Fruit fly (Drosophila melanogaster) whole organism, embryonic: Measurements from ENCODE around the gene Mis12.

Experiments
- Adf1 ChIP-seq: fragments of 200-800 bp; sonication (Bioruptor generic); IDR thresholded peaks from 2 replicates; pipeline ENCODE4 v1.3.6; 2022; ENCODE audit warnings: missing biosample characterization, missing genetic modification characterization
- Atf6 ChIP-seq: fragments of 200-800 bp; sonication (Bioruptor generic); IDR thresholded peaks from 2 replicates; pipeline ENCODE4 v1.3.6; 2022; ENCODE audit warnings: missing biosample characterization, missing genetic modification characterization
- CG10147 ChIP-seq: fragments of 200-800 bp; sonication (Bioruptor generic); optimal IDR thresholded peaks from 2 replicates; lab custom pipeline; 2019; ENCODE audit warnings: missing biosample characterization, mild to moderate bottlenecking, missing genetic modification characterization, moderate library complexity
- CG10321 ChIP-seq: fragments of 200-800 bp; sonication (Bioruptor generic); IDR thresholded peaks from 2 replicates; pipeline ENCODE4 v1.3.6; 2022; ENCODE audit warnings: missing biosample characterization, missing genetic modification characterization
- CG10543 ChIP-seq: fragments of 200-800 bp; sonication (Bioruptor generic); optimal IDR thresholded peaks from 3 replicates; lab custom pipeline; 2017; ENCODE audit warnings: missing biosample characterization, mild to moderate bottlenecking, missing genetic modification characterization, moderate library complexity
- CG13287 ChIP-seq: fragments of 200-800 bp; sonication (Bioruptor generic); IDR thresholded peaks from 2 replicates; pipeline ENCODE4 v1.3.6; 2022; ENCODE audit warnings: missing biosample characterization, missing genetic modification characterization; ENCODE audit not compliant: partially characterized antibody
- CG14667 ChIP-seq: fragments of 200-800 bp; sonication (Bioruptor generic); IDR thresholded peaks from 2 replicates; pipeline ENCODE4 v1.3.6; 2022; ENCODE audit warnings: missing biosample characterization, missing genetic modification characterization
- CG15479 ChIP-seq: fragments of 200-800 bp; sonication (Bioruptor generic); optimal IDR thresholded peaks from 3 replicates; lab custom pipeline; 2019; ENCODE audit warnings: missing biosample characterization, mild to moderate bottlenecking, missing genetic modification characterization, moderate library complexity
- CG3065 ChIP-seq: fragments of 200-800 bp; sonication (Bioruptor generic); optimal IDR thresholded peaks from 2 replicates; lab custom pipeline; 2016; ENCODE audit warnings: missing biosample characterization, missing genetic modification characterization
- CG34422 ChIP-seq: fragments of 200-800 bp; sonication (Bioruptor generic); IDR thresholded peaks from 3 replicates; pipeline ENCODE4 v1.3.6; 2022; ENCODE audit warnings: missing biosample characterization, missing genetic modification characterization
- CG6854 ChIP-seq: fragments of 200-800 bp; sonication (Bioruptor generic); optimal IDR thresholded peaks from 3 replicates; lab custom pipeline; 2017; ENCODE audit warnings: missing biosample characterization, mild to moderate bottlenecking, missing genetic modification characterization
- CG7372 ChIP-seq: fragments of 200-800 bp; sonication (Bioruptor generic); IDR thresholded peaks from 2 replicates; pipeline ENCODE4 v1.3.6; 2022; ENCODE audit warnings: missing biosample characterization, missing genetic modification characterization
- Dll ChIP-seq: fragments of 200-800 bp; sonication (Bioruptor generic); IDR thresholded peaks from 4 replicates; pipeline ENCODE4 v1.3.6; 2022; ENCODE audit warnings: missing biosample characterization, missing genetic modification characterization; ENCODE audit not compliant: partially characterized antibody
- Doc2 ChIP-seq: fragments of 200-800 bp; sonication (Bioruptor generic); IDR thresholded peaks from 2 replicates; pipeline ENCODE4 v1.3.6; 2022; ENCODE audit warnings: missing biosample characterization, missing genetic modification characterization
- E2f1 ChIP-seq: fragments of 200-800 bp; sonication (Bioruptor generic); IDR thresholded peaks from 2 replicates; pipeline ENCODE4 v1.3.6; 2022; ENCODE audit warnings: missing biosample characterization, missing genetic modification characterization
- HHEX ChIP-seq: fragments of 200-800 bp; sonication (Bioruptor generic); optimal IDR thresholded peaks from 3 replicates; lab custom pipeline; 2017; ENCODE audit warnings: missing biosample characterization, mild to moderate bottlenecking, missing genetic modification characterization, missing genetic modification reagents
- Hand ChIP-seq: fragments of 200-800 bp; sonication (Bioruptor generic); optimal IDR thresholded peaks from 2 replicates; lab custom pipeline; 2017; ENCODE audit warnings: mild to moderate bottlenecking, missing biosample characterization, missing genetic modification reagents, missing genetic modification characterization
- Jarid2 ChIP-seq: fragments of 200-800 bp; sonication (Bioruptor generic); optimal IDR thresholded peaks from 3 replicates; lab custom pipeline; 2017; ENCODE audit warnings: mild to moderate bottlenecking, missing biosample characterization, missing genetic modification reagents, missing genetic modification characterization
- Trl ChIP-seq, 3 experiments: fragments of >200 bp in 2 of 3; fragments of 200-800 bp in 1 of 3; sonication (Bioruptor generic) in 1 of 3; optimal IDR thresholded peaks; 2 replicates in 1 of 3; 3 replicates in 2 of 3; lab custom pipeline; 2016 to 2017; ENCODE audit warnings: missing biosample characterization in 1 of 3, missing genetic modification characterization in 1 of 3
- Vsx1 ChIP-seq: fragments of 200-800 bp; sonication (Bioruptor generic); optimal IDR thresholded peaks from 2 replicates; lab custom pipeline; 2017; ENCODE audit warnings: missing biosample characterization, mild to moderate bottlenecking, missing genetic modification characterization, missing genetic modification reagents
- YL-1 ChIP-seq: fragments of 200-800 bp; sonication (Bioruptor generic); optimal IDR thresholded peaks from 3 replicates; lab custom pipeline; 2017; ENCODE audit warnings: missing biosample characterization, mild to moderate bottlenecking, missing genetic modification characterization
- aop ChIP-seq: fragments of 200-800 bp; sonication (Bioruptor generic); IDR thresholded peaks from 2 replicates; pipeline ENCODE4 v1.3.6; 2022; ENCODE audit warnings: missing biosample characterization, missing genetic modification characterization
- bab2 ChIP-seq: fragments of 200-800 bp; sonication (Bioruptor generic); optimal IDR thresholded peaks from 2 replicates; lab custom pipeline; 2016; ENCODE audit warnings: missing biosample characterization, missing genetic modification characterization
- bowl ChIP-seq: fragments of 200-800 bp; sonication (Bioruptor generic); IDR thresholded peaks from 2 replicates; pipeline ENCODE4 v1.3.6; 2022; ENCODE audit warnings: missing biosample characterization, missing genetic modification characterization
- cg ChIP-seq: fragments of 200-800 bp; sonication (Bioruptor generic); optimal IDR thresholded peaks from 3 replicates; lab custom pipeline; 2019; ENCODE audit warnings: missing biosample characterization, mild to moderate bottlenecking, missing genetic modification characterization, moderate library complexity
- chinmo ChIP-seq: fragments of 200-800 bp; sonication (Bioruptor generic); IDR thresholded peaks from 4 replicates; pipeline ENCODE4 v1.3.6; 2022; ENCODE audit warnings: missing biosample characterization, missing genetic modification characterization; ENCODE audit not compliant: partially characterized antibody
- chm ChIP-seq: fragments of 200-800 bp; sonication (Bioruptor generic); IDR thresholded peaks from 2 replicates; pipeline ENCODE4 v1.3.6; 2022; ENCODE audit warnings: missing biosample characterization, missing genetic modification characterization
- ci ChIP-seq: fragments of 200-800 bp; sonication (Bioruptor generic); IDR thresholded peaks from 3 replicates; pipeline ENCODE4 v1.3.6; 2022; ENCODE audit warnings: missing biosample characterization, missing genetic modification characterization
- crol ChIP-seq: fragments of 200-800 bp; sonication (Bioruptor generic); IDR thresholded peaks from 2 replicates; pipeline ENCODE4 v1.3.6; 2022; ENCODE audit warnings: missing biosample characterization, missing genetic modification characterization
- dysf ChIP-seq: fragments of 200-800 bp; sonication (Bioruptor generic); IDR thresholded peaks from 3 replicates; pipeline ENCODE4 v1.3.6; 2022; ENCODE audit warnings: missing biosample characterization, missing genetic modification characterization
- gem ChIP-seq: fragments of 200-800 bp; sonication (Bioruptor generic); optimal IDR thresholded peaks from 2 replicates; lab custom pipeline; 2019; ENCODE audit warnings: missing biosample characterization, mild to moderate bottlenecking, missing genetic modification characterization, moderate library complexity
- gfzf ChIP-seq: fragments of 200-800 bp; sonication (Bioruptor generic); optimal IDR thresholded peaks from 2 replicates; lab custom pipeline; 2016; ENCODE audit warnings: missing biosample characterization, mild to moderate bottlenecking, missing genetic modification characterization, moderate library complexity
- kah ChIP-seq: fragments of 200-800 bp; sonication (Bioruptor generic); optimal IDR thresholded peaks from 2 replicates; lab custom pipeline; 2018; ENCODE audit warnings: missing biosample characterization, mild to moderate bottlenecking, missing genetic modification characterization
- ken ChIP-seq: fragments of 200-800 bp; sonication (Bioruptor generic); IDR thresholded peaks from 3 replicates; pipeline ENCODE4 v1.3.6; 2022; ENCODE audit warnings: missing biosample characterization, missing genetic modification characterization
- lab ChIP-seq: fragments of 200-800 bp; sonication (Bioruptor generic); optimal IDR thresholded peaks from 3 replicates; lab custom pipeline; 2017; ENCODE audit warnings: missing biosample characterization, missing genetic modification characterization, mild to moderate bottlenecking, moderate library complexity, missing genetic modification reagents
- lmd ChIP-seq: fragments of 200-800 bp; sonication (Bioruptor generic); IDR thresholded peaks from 2 replicates; pipeline ENCODE4 v1.3.6; 2022; ENCODE audit warnings: missing biosample characterization, missing genetic modification characterization
- org-1 ChIP-seq: fragments of 200-800 bp; sonication (Bioruptor generic); optimal IDR thresholded peaks from 2 replicates; lab custom pipeline; 2017; ENCODE audit warnings: missing biosample characterization, missing genetic modification characterization
- pan ChIP-seq, 4 experiments: fragments of >200 bp in 3 of 4; fragments of 200-800 bp in 1 of 4; sonication (Bioruptor generic) in 1 of 4; optimal IDR thresholded peaks in 3 of 4; IDR thresholded peaks in 1 of 4; 2 replicates each; pipeline versions ENCODE4 v1.3.6 to Lab custom; 2017 to 2022; ENCODE audit warnings: missing biosample characterization in 2 of 4, missing genetic modification characterization in 2 of 4, mixed read lengths in 1 of 4
- rib ChIP-seq: fragments of 200-800 bp; sonication (Bioruptor generic); IDR thresholded peaks from 2 replicates; pipeline ENCODE4 v1.3.6; 2022; ENCODE audit warnings: missing biosample characterization, missing genetic modification characterization
- scrt ChIP-seq: fragments of 200-800 bp; sonication (Bioruptor generic); optimal IDR thresholded peaks from 2 replicates; lab custom pipeline; 2018; ENCODE audit warnings: missing biosample characterization, mild to moderate bottlenecking, missing genetic modification characterization, moderate library complexity
- sd ChIP-seq: fragments of 200-800 bp; sonication (Bioruptor generic); optimal IDR thresholded peaks from 3 replicates; lab custom pipeline; 2018; ENCODE audit warnings: missing biosample characterization, mild to moderate bottlenecking, missing genetic modification characterization, moderate library complexity
- sens ChIP-seq: fragments of 200-800 bp; sonication (Bioruptor generic); peaks from one replicate; lab custom pipeline; 2016; ENCODE audit warnings: missing biosample characterization, missing genetic modification characterization
- shn ChIP-seq: fragments of 200-800 bp; sonication (Bioruptor generic); optimal IDR thresholded peaks from 3 replicates; lab custom pipeline; 2016; ENCODE audit warnings: missing biosample characterization, missing genetic modification characterization
- sob ChIP-seq: fragments of 200-800 bp; sonication (Bioruptor generic); IDR thresholded peaks from 2 replicates; pipeline ENCODE4 v1.3.6; 2022; ENCODE audit warnings: missing biosample characterization, missing genetic modification characterization
- tgo ChIP-seq: fragments of 200-800 bp; sonication (Bioruptor generic); IDR thresholded peaks from 3 replicates; pipeline ENCODE4 v1.3.6; 2022; ENCODE audit warnings: missing biosample characterization, missing genetic modification characterization
- tup ChIP-seq: fragments of 200-800 bp; sonication (Bioruptor generic); optimal IDR thresholded peaks from 2 replicates; lab custom pipeline; 2016; ENCODE audit warnings: missing biosample characterization, mild to moderate bottlenecking, missing genetic modification characterization, moderate library complexity
- yki ChIP-seq: fragments of >200 bp; optimal IDR thresholded peaks from 3 replicates; lab custom pipeline; 2018

The Mis12 gene

DNA sequence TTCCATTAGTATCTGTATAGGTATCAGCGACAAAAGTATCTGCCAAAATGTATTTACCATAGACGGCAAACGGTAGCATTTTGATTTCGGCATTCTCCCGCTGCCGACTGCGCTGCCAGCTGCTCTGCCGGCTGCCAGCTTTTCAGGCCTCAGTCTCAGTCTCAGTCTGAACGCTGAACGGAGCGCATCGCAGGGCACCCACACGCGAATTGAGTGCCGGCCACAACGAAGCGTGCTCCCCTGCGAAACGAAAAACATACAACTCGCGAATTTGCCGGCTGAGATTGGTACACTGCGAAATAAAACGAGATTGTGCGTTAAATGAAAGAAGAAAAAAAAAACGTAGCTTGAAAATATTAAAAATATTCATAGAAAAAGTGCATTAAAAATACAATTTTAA is 29.8 kb upstream of the Mis12 start, which contains the start of gene Mp (continued):
- TF ChIP-seq HHEX (GFP tag; lab: Kevin White, UChicago) (no peak), chinmo (GFP tag; lab: Robert Waterston, UW) (peak; percentile 65; the same call in 1 of the 4 replicates), Atf6 (GFP tag; lab: Robert Waterston, UW) (peak; percentile 32; the same call in 1 of the 2 replicates), bowl (GFP tag; lab: Robert Waterston, UW) (0 out of 2 replicates have a peak, but pooled peaks have one; percentile 12), ci (GFP tag; lab: Robert Waterston, UW) (0 out of 3 replicates have a peak, but pooled peaks have one; percentile 47), sob (GFP tag; lab: Robert Waterston, UW) (peak; percentile 32; the same call in 1 of the 2 replicates), ken (GFP tag; lab: Robert Waterston, UW) (0 out of 3 replicates have a peak, but pooled peaks have one; percentile 10), tgo (GFP tag; lab: Robert Waterston, UW) (no peak; the same call in 2 of the 3 replicates), lmd (GFP tag; lab: Robert Waterston, UW) (no peak), Jarid2 (GFP tag; lab: Kevin White, UChicago) (peak; percentile 78), E2f1 (GFP tag; lab: Robert Waterston, UW) (peak; percentile 28; the same call in 1 of the 2 replicates), CG34422 (GFP tag; lab: Robert Waterston, UW) (peak; percentile 64; the same call in 1 of the 3 replicates), sens (peak; percentile 70), chm (GFP tag; lab: Robert Waterston, UW) (peak; percentile 41; the same call in 1 of the 2 replicates)

DNA sequence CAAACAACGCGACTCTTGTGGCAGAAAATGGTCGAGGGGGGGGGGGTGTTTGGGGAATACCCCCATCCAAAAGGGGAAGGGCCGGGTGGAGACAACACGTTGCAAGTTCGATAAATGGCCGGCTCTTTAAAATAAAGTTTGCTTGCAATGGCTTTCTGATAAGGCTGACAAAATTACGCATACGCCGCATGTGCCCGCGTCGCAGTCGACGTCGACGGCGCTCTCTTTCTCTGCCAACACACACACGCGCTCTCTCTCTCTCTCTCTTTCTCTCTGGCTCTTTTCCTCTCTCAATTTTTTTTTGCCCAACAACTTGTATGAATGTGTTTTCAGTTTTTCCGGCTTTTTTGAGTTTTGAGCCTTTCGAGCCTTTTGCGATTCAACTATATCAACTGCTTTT is 28.6 kb upstream of the Mis12 start:
- TF ChIP-seq Hand (GFP tag; lab: Kevin White, UChicago) (no peak), scrt (GFP tag; lab: Kevin White, UChicago) (peak; percentile 31), Trl (optimal IDR thresholded peaks at IDR 0.05; lab: Kevin White, UChicago) (peak; percentile 78 to 94), Trl (GFP tag; optimal IDR thresholded peaks at IDR 0.05; lab: Kevin White, UChicago) (no peak), CG10543 (GFP tag; lab: Kevin White, UChicago) (no peak), Adf1 (GFP tag; lab: Robert Waterston, UW) (peak; percentile 92), CG7372 (GFP tag; lab: Robert Waterston, UW) (peak; percentile 63), CG13287 (GFP tag; lab: Robert Waterston, UW) (peak; percentile 33; the same call in 1 of the 2 replicates), aop (GFP tag; lab: Robert Waterston, UW) (no peak), gem (no peak), yki (lab: Kevin White, UChicago) (peak; percentile 40), Dll (GFP tag; lab: Robert Waterston, UW) (0 out of 4 replicates have a peak, but pooled peaks have one; percentile 27), cg (no peak)

DNA sequence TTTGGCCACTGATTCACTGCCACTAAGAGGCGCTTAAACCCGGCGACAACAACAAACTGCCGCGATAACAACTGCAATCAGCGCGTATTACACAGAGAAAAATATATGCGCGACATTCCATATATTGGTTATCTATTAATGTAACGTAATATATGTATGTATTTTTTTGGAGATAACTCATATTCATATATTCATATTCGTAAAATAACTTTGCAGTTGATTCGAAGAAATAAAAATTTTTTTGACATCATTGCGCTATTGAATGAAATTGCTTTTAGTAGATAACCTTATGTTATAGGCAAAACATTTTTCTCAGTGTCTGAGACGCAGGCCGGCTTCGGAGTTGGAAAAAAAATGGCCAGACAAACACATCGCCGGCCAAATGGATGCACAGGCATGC is 28.1 kb upstream of the Mis12 start:
- TF ChIP-seq YL-1, result no peak
- no peak for TF ChIP-seq CG10147 (GFP tag; lab: Kevin White, UChicago)
- no peak for TF ChIP-seq CG15479 (GFP tag; lab: Kevin White, UChicago)
- no peak for TF ChIP-seq pan (optimal IDR thresholded peaks at IDR 0.05; lab: Kevin White, UChicago)
- TF ChIP-seq pan (GFP tag; optimal IDR thresholded peaks at IDR 0.05 in 1 of 2, IDR thresholded peaks at IDR 0.05 in 1 of 2), result no peak
- no peak for TF ChIP-seq bab2
- no peak for TF ChIP-seq shn
- no peak for TF ChIP-seq Doc2 (GFP tag; lab: Robert Waterston, UW)
- TF ChIP-seq dysf (GFP tag; lab: Robert Waterston, UW), result peak; percentile 45; the same call in 2 of the 3 replicates
- TF ChIP-seq tup (GFP tag; lab: Kevin White, UChicago), result no peak
- TF ChIP-seq org-1 (GFP tag; lab: Kevin White, UChicago), result no peak
- peak; percentile 21 for TF ChIP-seq lab (GFP tag; lab: Kevin White, UChicago)
- TF ChIP-seq sd (tag; lab: Kevin White, UChicago), result no peak
- TF ChIP-seq CG10321, result no peak
- no peak for TF ChIP-seq Vsx1
- no peak for TF ChIP-seq rib (GFP tag; lab: Robert Waterston, UW)
- TF ChIP-seq gfzf (GFP tag; lab: Kevin White, UChicago), result no peak
- no peak for TF ChIP-seq CG3065 (GFP tag; lab: Kevin White, UChicago)
- TF ChIP-seq kah (GFP tag; lab: Kevin White, UChicago), result no peak
- no peak for TF ChIP-seq crol (GFP tag; lab: Robert Waterston, UW)
- TF ChIP-seq CG14667 (GFP tag; lab: Robert Waterston, UW), result no peak
- TF ChIP-seq CG6854 (GFP tag; lab: Kevin White, UChicago), result no peak
